Fruit fly (Drosophila melanogaster) whole organism, prepupa: ENCODE measurements around the gene Rab26.
A peak's percentile ranks its signal among the peaks of the same experiment; 100 is the strongest.

Experiments
- Blimp-1 ChIP-seq: fragments of 200-800 bp; sonication (Bioruptor generic); optimal IDR thresholded peaks from 3 replicates; lab custom pipeline; 2017; ENCODE audit warnings: missing biosample characterization, missing genetic modification characterization, mild to moderate bottlenecking, moderate library complexity, missing genetic modification reagents
- CG10669 ChIP-seq: fragments of 200-800 bp; sonication (Bioruptor generic); optimal IDR thresholded peaks from 3 replicates; lab custom pipeline; 2018; ENCODE audit warnings: missing biosample characterization, mild to moderate bottlenecking, missing genetic modification characterization, moderate library complexity
- CG11762 ChIP-seq: fragments of 200-800 bp; sonication (Bioruptor generic); optimal IDR thresholded peaks from 3 replicates; lab custom pipeline; 2016; ENCODE audit warnings: missing biosample characterization, missing genetic modification characterization; ENCODE audit not compliant: insufficient read depth
- CG1621 ChIP-seq: fragments of 200-800 bp; sonication (Bioruptor generic); optimal IDR thresholded peaks from 3 replicates; lab custom pipeline; 2018; ENCODE audit warnings: missing biosample characterization, mild to moderate bottlenecking, missing genetic modification characterization
- CG16779 ChIP-seq: fragments of 200-800 bp; sonication (Bioruptor generic); optimal IDR thresholded peaks from 3 replicates; lab custom pipeline; 2017; ENCODE audit warnings: missing biosample characterization, mild to moderate bottlenecking, missing genetic modification characterization
- CG3032 ChIP-seq: fragments of 200-800 bp; optimal IDR thresholded peaks from 2 replicates; lab custom pipeline; 2019; ENCODE audit warnings: missing biosample characterization, mild to moderate bottlenecking, missing genetic modification characterization, moderate library complexity
- CG31627 ChIP-seq: fragments of 200-800 bp; sonication (Bioruptor generic); optimal IDR thresholded peaks from 3 replicates; lab custom pipeline; 2016; ENCODE audit warnings: missing biosample characterization, missing genetic modification characterization
- CG32006 ChIP-seq: fragments of 200-800 bp; sonication (Bioruptor generic); optimal IDR thresholded peaks from 3 replicates; lab custom pipeline; 2017; ENCODE audit warnings: missing biosample characterization, mild to moderate bottlenecking, missing genetic modification characterization
- CG34406 ChIP-seq: fragments of 200-800 bp; sonication (Bioruptor generic); optimal IDR thresholded peaks from 3 replicates; lab custom pipeline; 2016; ENCODE audit warnings: missing biosample characterization, missing genetic modification characterization
- CG3919 ChIP-seq: fragments of 200-800 bp; sonication (Bioruptor generic); optimal IDR thresholded peaks from 3 replicates; lab custom pipeline; 2016; ENCODE audit warnings: missing biosample characterization, missing genetic modification characterization
- CG6792 ChIP-seq: fragments of 200-800 bp; sonication (Bioruptor generic); optimal IDR thresholded peaks from 3 replicates; lab custom pipeline; 2016; ENCODE audit warnings: missing biosample characterization, missing genetic modification characterization
- CG6808 ChIP-seq: fragments of 200-800 bp; sonication (Bioruptor generic); optimal IDR thresholded peaks from 3 replicates; lab custom pipeline; 2017; ENCODE audit warnings: missing biosample characterization, missing genetic modification characterization, mild to moderate bottlenecking, moderate library complexity, missing genetic modification reagents
- CG7368 ChIP-seq: fragments of 200-800 bp; sonication (Bioruptor generic); optimal IDR thresholded peaks from 3 replicates; lab custom pipeline; 2016; ENCODE audit warnings: missing biosample characterization, missing genetic modification characterization
- CG8319 ChIP-seq: fragments of 200-800 bp; sonication (Bioruptor generic); optimal IDR thresholded peaks from 3 replicates; lab custom pipeline; 2016; ENCODE audit warnings: missing biosample characterization, missing genetic modification characterization
- CG8632 ChIP-seq: fragments of 200-800 bp; sonication (Bioruptor generic); optimal IDR thresholded peaks from 3 replicates; lab custom pipeline; 2016; ENCODE audit warnings: missing biosample characterization, missing genetic modification characterization
- CG9139 ChIP-seq: fragments of 200-800 bp; sonication (Bioruptor generic); optimal IDR thresholded peaks from 3 replicates; lab custom pipeline; 2017; ENCODE audit warnings: missing biosample characterization, mild to moderate bottlenecking, missing genetic modification characterization
- Eip78C ChIP-seq: fragments of 200-800 bp; sonication (Bioruptor generic); peaks from one replicate; lab custom pipeline; 2016; ENCODE audit warnings: missing biosample characterization, missing genetic modification characterization
- Eip93F ChIP-seq: fragments of 200-800 bp; sonication (Bioruptor generic); optimal IDR thresholded peaks from 2 replicates; lab custom pipeline; 2016; ENCODE audit warnings: missing biosample characterization, mild to moderate bottlenecking, missing genetic modification characterization
- Ets21C ChIP-seq: fragments of 200-800 bp; sonication (Bioruptor generic); optimal IDR thresholded peaks from 3 replicates; lab custom pipeline; 2016; ENCODE audit warnings: missing biosample characterization, missing genetic modification characterization
- Ets96B ChIP-seq: fragments of 200-800 bp; optimal IDR thresholded peaks from 2 replicates; lab custom pipeline; 2019; ENCODE audit warnings: missing biosample characterization, mild to moderate bottlenecking, missing genetic modification characterization, moderate library complexity
- Gug ChIP-seq: fragments of 200-800 bp; sonication (Bioruptor generic); IDR thresholded peaks from 2 replicates; pipeline ENCODE4 v1.3.6; 2022; ENCODE audit warnings: missing biosample characterization, missing genetic modification characterization
- Hr38 ChIP-seq: sonication (Bioruptor generic); optimal IDR thresholded peaks from 2 replicates; lab custom pipeline; 2016; ENCODE audit warnings: missing biosample characterization, missing genetic modification characterization
- Hr39 ChIP-seq: fragments of 200-800 bp; sonication (Bioruptor generic); optimal IDR thresholded peaks from 2 replicates; lab custom pipeline; 2016; ENCODE audit warnings: missing biosample characterization, missing genetic modification characterization
- Hr4 ChIP-seq: fragments of 200-800 bp; sonication (Bioruptor generic); optimal IDR thresholded peaks from 3 replicates; lab custom pipeline; 2016; ENCODE audit warnings: missing biosample characterization, missing genetic modification characterization
- Met ChIP-seq: fragments of 200-800 bp; sonication (Bioruptor generic); optimal IDR thresholded peaks from 3 replicates; lab custom pipeline; 2016; ENCODE audit warnings: missing biosample characterization, missing genetic modification characterization
- OdsH ChIP-seq: fragments of 200-800 bp; sonication (Bioruptor generic); optimal IDR thresholded peaks from 3 replicates; lab custom pipeline; 2016; ENCODE audit warnings: missing biosample characterization, missing genetic modification characterization
- Smox ChIP-seq: fragments of 200-800 bp; sonication (Bioruptor generic); optimal IDR thresholded peaks from 3 replicates; lab custom pipeline; 2016; ENCODE audit warnings: missing biosample characterization, missing genetic modification characterization
- Sox102F ChIP-seq: fragments of 200-800 bp; sonication (Bioruptor generic); optimal IDR thresholded peaks from 2 replicates; lab custom pipeline; 2016; ENCODE audit warnings: missing biosample characterization, mild to moderate bottlenecking, missing genetic modification characterization
- Sox14 ChIP-seq: fragments of 200-800 bp; sonication (Bioruptor generic); optimal IDR thresholded peaks from 3 replicates; lab custom pipeline; 2016; ENCODE audit warnings: missing biosample characterization, missing genetic modification characterization
- Sox15 ChIP-seq: fragments of 200-800 bp; sonication (Bioruptor generic); optimal IDR thresholded peaks from 3 replicates; lab custom pipeline; 2016; ENCODE audit warnings: missing biosample characterization, missing genetic modification characterization
- achi ChIP-seq: fragments of 200-800 bp; sonication (Bioruptor generic); optimal IDR thresholded peaks from 3 replicates; lab custom pipeline; 2016; ENCODE audit warnings: missing biosample characterization, missing genetic modification characterization
- acj6 ChIP-seq: fragments of 200-800 bp; sonication (Bioruptor generic); optimal IDR thresholded peaks from 3 replicates; lab custom pipeline; 2016; ENCODE audit warnings: missing biosample characterization, missing genetic modification characterization
- cyc ChIP-seq: fragments of 200-800 bp; sonication (Bioruptor generic); optimal IDR thresholded peaks from 3 replicates; lab custom pipeline; 2016; ENCODE audit warnings: missing biosample characterization, missing genetic modification characterization
- eg ChIP-seq: fragments of 200-800 bp; sonication (Bioruptor generic); IDR thresholded peaks from 3 replicates; pipeline ENCODE4 v1.3.6; 2022; ENCODE audit warnings: missing biosample characterization, missing genetic modification characterization
- fd59A ChIP-seq: fragments of 200-800 bp; sonication (Bioruptor generic); optimal IDR thresholded peaks from 2 replicates; lab custom pipeline; 2017; ENCODE audit warnings: missing biosample characterization, mild to moderate bottlenecking, missing genetic modification characterization, missing genetic modification reagents
- fd85E ChIP-seq: fragments of 200-800 bp; sonication (Bioruptor generic); optimal IDR thresholded peaks from 3 replicates; lab custom pipeline; 2016; ENCODE audit warnings: missing biosample characterization, missing genetic modification characterization
- fkh ChIP-seq: fragments of 200-800 bp; sonication (Bioruptor generic); optimal IDR thresholded peaks from 3 replicates; lab custom pipeline; 2017; ENCODE audit warnings: missing biosample characterization, mild to moderate bottlenecking, missing genetic modification characterization, moderate library complexity
- net ChIP-seq: fragments of 200-800 bp; sonication (Bioruptor generic); optimal IDR thresholded peaks from 3 replicates; lab custom pipeline; 2016; ENCODE audit warnings: missing biosample characterization, missing genetic modification characterization
- pdm3 ChIP-seq: fragments of 200-800 bp; sonication (Bioruptor generic); optimal IDR thresholded peaks from 3 replicates; lab custom pipeline; 2016; ENCODE audit warnings: missing biosample characterization, missing genetic modification characterization
- salr ChIP-seq, 2 experiments: fragments of 200-800 bp; sonication (Bioruptor generic); optimal IDR thresholded peaks; 3 replicates each; lab custom pipeline; 2016 to 2018; ENCODE audit warnings: missing biosample characterization in 2 of 2, missing genetic modification characterization in 2 of 2, mild to moderate bottlenecking in 1 of 2
- spab ChIP-seq: fragments of 200-800 bp; sonication (Bioruptor generic); optimal IDR thresholded peaks from 2 replicates; lab custom pipeline; 2017; ENCODE audit warnings: missing biosample characterization, mild to moderate bottlenecking, missing genetic modification characterization, missing genetic modification reagents
- ss ChIP-seq, 2 experiments: fragments of 200-800 bp; sonication (Bioruptor generic); optimal IDR thresholded peaks; 2 replicates in 1 of 2; 3 replicates in 1 of 2; lab custom pipeline; 2017 to 2018; ENCODE audit warnings: mild to moderate bottlenecking in 2 of 2, missing biosample characterization in 2 of 2, missing genetic modification characterization in 2 of 2, moderate library complexity in 1 of 2
- svp ChIP-seq: fragments of 200-800 bp; sonication (Bioruptor generic); peaks from one replicate; lab custom pipeline; 2016; ENCODE audit warnings: missing biosample characterization, missing genetic modification characterization

Rab26 gene

dm6 chr3L:21285639-21286338, 32.8 kb upstream of the Rab26 start, which contains the start of the genes CG12974 and pzg (continued):
- TF ChIP-seq spab (GFP tag; lab: Kevin White, UChicago) (no peak), svp (GFP tag; lab: Kevin White, UChicago) (peak; percentile 93), Hr38 (GFP tag; lab: Kevin White, UChicago) (no peak), Smox (GFP tag; lab: Kevin White, UChicago) (peak; percentile 44), CG7368 (no peak), cyc (GFP tag; lab: Kevin White, UChicago) (peak; percentile 69), Hr39 (GFP tag; lab: Kevin White, UChicago) (peak; percentile 74), CG3919 (GFP tag; lab: Kevin White, UChicago) (peak; percentile 66), CG32006 (GFP tag; lab: Kevin White, UChicago) (peak; percentile 46), fd85E (GFP tag; lab: Kevin White, UChicago) (peak; percentile 49), OdsH (peak; percentile 61), CG3032 (tag; lab: Kevin White, UChicago) (peak; percentile 69), Ets21C (GFP tag; lab: Kevin White, UChicago) (peak; percentile 64), fd59A (no peak), Met (no peak), Gug (no peak), Blimp-1 (GFP tag; lab: Kevin White, UChicago) (peak; percentile 56), Eip93F (GFP tag; lab: Kevin White, UChicago) (no peak), achi (GFP tag; lab: Kevin White, UChicago) (peak; percentile 50), Hr4 (peak; percentile 47), CG6792 (GFP tag; lab: Kevin White, UChicago) (peak; percentile 25), acj6 (peak; percentile 48), eg (GFP tag; lab: Robert Waterston, UW) (peak; percentile 66), Sox14 (GFP tag; lab: Kevin White, UChicago) (peak; percentile 70), CG9139 (GFP tag; lab: Kevin White, UChicago) (peak; percentile 11), CG34406 (GFP tag; lab: Kevin White, UChicago) (peak; percentile 15), CG1621 (tag; lab: Kevin White, UChicago) (peak; percentile 65), CG11762 (GFP tag; lab: Kevin White, UChicago) (peak; percentile 5), CG8319 (GFP tag; lab: Kevin White, UChicago) (peak; percentile 13), salr (GFP tag; optimal IDR thresholded peaks at IDR 0.05; lab: Kevin White, UChicago) (peak in 1 of 2 experiments; percentile 32), Ets96B (tag; lab: Kevin White, UChicago) (peak; percentile 17), CG31627 (GFP tag; lab: Kevin White, UChicago) (peak; percentile 66), CG16779 (tag; lab: Kevin White, UChicago) (no peak), pdm3 (peak; percentile 61), fkh (GFP tag; lab: Kevin White, UChicago) (peak; percentile 70)

dm6 chr3L:21290336-21290735, 28.2 kb upstream of the Rab26 start:
- no peak for TF ChIP-seq net
- TF ChIP-seq Eip78C (GFP tag; lab: Kevin White, UChicago), result peak; percentile 2

dm6 chr3L:21291055-21291454, 27.5 kb upstream of the Rab26 start:
- TF ChIP-seq Eip78C (GFP tag; lab: Kevin White, UChicago) (no peak), achi (GFP tag; lab: Kevin White, UChicago) (no peak), fd85E (GFP tag; lab: Kevin White, UChicago) (no peak), Ets96B (tag; lab: Kevin White, UChicago) (no peak), CG6808 (GFP tag; lab: Kevin White, UChicago) (no peak), Blimp-1 (GFP tag; lab: Kevin White, UChicago) (no peak), CG8632 (no peak), Sox102F (no peak), ss (GFP tag; optimal IDR thresholded peaks at IDR 0.05; lab: Kevin White, UChicago) (no peak), Sox14 (GFP tag; lab: Kevin White, UChicago) (no peak), salr (GFP tag; optimal IDR thresholded peaks at IDR 0.05; lab: Kevin White, UChicago) (no peak), Hr39 (GFP tag; lab: Kevin White, UChicago) (no peak), CG8319 (GFP tag; lab: Kevin White, UChicago) (no peak), CG31627 (GFP tag; lab: Kevin White, UChicago) (no peak), Hr38 (GFP tag; lab: Kevin White, UChicago) (no peak), CG10669 (GFP tag; lab: Kevin White, UChicago) (no peak), Sox15 (GFP tag; lab: Kevin White, UChicago) (no peak)
